Fruit fly (Drosophila melanogaster): Measurements from ENCODE around the gene CG9192.

The CG9192 gene

DNA sequence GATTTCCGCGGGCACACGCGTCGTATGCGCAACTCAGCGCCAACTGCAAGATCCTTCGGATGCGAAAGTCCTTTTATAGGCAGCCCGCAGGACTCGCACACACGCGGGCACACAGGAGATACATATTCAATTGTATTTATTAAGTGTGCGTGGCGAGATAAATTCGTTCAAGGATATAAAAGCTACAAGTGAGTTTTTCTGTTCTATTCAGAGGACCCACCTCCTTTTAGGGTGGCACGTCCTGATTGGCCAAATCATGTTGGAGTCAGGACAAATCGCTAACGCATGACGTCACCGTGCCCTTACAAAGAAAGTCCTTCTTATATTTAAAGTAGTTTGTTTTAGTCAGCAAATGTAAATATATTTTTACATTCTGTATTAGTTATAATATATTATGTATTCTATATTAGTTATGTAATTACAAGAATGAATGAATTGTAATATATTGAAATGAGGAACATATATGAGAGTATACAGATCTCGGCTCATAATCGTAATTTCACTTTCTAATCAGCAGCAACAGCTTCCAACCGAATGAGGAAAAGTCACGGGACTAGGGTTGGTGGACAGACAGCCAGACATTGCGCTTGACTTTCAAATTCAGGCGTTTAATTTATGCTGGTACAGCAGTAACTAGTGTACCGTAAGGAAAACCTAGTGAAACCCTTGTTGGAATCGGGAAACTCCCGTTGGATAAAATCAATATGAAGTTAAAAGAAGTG is 44.8 kb downstream of the CG9192 start, which contains the start of gene Trhn (continued):
- TF ChIP-seq ERR (GFP tag; optimal IDR thresholded peaks at IDR 0.05) (no peak), zfh1 (GFP tag; IDR thresholded peaks at IDR 0.05) (no peak), CG1603 (tag; optimal IDR thresholded peaks at IDR 0.05) (no peak), bcd (GFP tag; optimal IDR thresholded peaks at IDR 0.05) (no peak), CoRest (tag; optimal IDR thresholded peaks at IDR 0.05) (peak; percentile 10), jing (GFP tag; optimal IDR thresholded peaks at IDR 0.05) (no peak), CG10959 (GFP tag; IDR thresholded peaks at IDR 0.05) (no peak), CG4424 (GFP tag; optimal IDR thresholded peaks at IDR 0.05) (no peak), Blimp-1 (GFP tag; optimal IDR thresholded peaks at IDR 0.05) (peak; percentile 11), grn (GFP tag; optimal IDR thresholded peaks at IDR 0.05) (no peak), sens (GFP tag) (peak; percentile 58), CG12155 (GFP tag; optimal IDR thresholded peaks at IDR 0.05) (no peak), emc (GFP tag; optimal IDR thresholded peaks at IDR 0.05) (no peak), cato (GFP tag; optimal IDR thresholded peaks at IDR 0.05; ENCODE audit: borderline replicate concordance) (no peak), Ravus (GFP tag; IDR thresholded peaks at IDR 0.05) (no peak), Fer1 (GFP tag; optimal IDR thresholded peaks at IDR 0.05) (peak; percentile 38), ap (GFP tag; IDR thresholded peaks at IDR 0.05) (no peak), hth (optimal IDR thresholded peaks at IDR 0.05) (no peak), Awh (GFP tag; IDR thresholded peaks at IDR 0.05) (no peak), CG16813 (GFP tag; IDR thresholded peaks at IDR 0.05; ENCODE audit: partially characterized antibody) (no peak), CG32767 (GFP tag; IDR thresholded peaks at IDR 0.05) (no peak), kni (GFP tag; optimal IDR thresholded peaks at IDR 0.05) (no peak), sd (tag; optimal IDR thresholded peaks at IDR 0.05) (no peak), Oaz (GFP tag; IDR thresholded peaks at IDR 0.05) (no peak), CG13894 (tag; optimal IDR thresholded peaks at IDR 0.05) (peak; percentile 52), dysf (GFP tag; IDR thresholded peaks at IDR 0.05) (peak; percentile 11; the same call in 1 of the 3 replicates), bigmax (GFP tag; optimal IDR thresholded peaks at IDR 0.05) (no peak), Eip74EF (GFP tag; optimal IDR thresholded peaks at IDR 0.05) (no peak), CG3726 (GFP tag; IDR thresholded peaks at IDR 0.05) (no peak), CG8281 (tag; optimal IDR thresholded peaks at IDR 0.05) (no peak), CG2116 (GFP tag; optimal IDR thresholded peaks at IDR 0.05) (no peak), CG14014 (GFP tag; IDR thresholded peaks at IDR 0.05) (0 out of 2 replicates have a peak, but pooled peaks have one; percentile 16), grau (tag; optimal IDR thresholded peaks at IDR 0.05) (peak; percentile 25), toy (GFP tag; IDR thresholded peaks at IDR 0.05) (no peak), Ets65A (GFP tag) (no peak), CG13287 (GFP tag; IDR thresholded peaks at IDR 0.05; ENCODE audit: partially characterized antibody) (no peak), CG13424 (tag; optimal IDR thresholded peaks at IDR 0.05) (peak; percentile 36), her (GFP tag; optimal IDR thresholded peaks at IDR 0.05) (no peak), HLH54F (GFP tag; optimal IDR thresholded peaks at IDR 0.05) (no peak), psq (GFP tag; optimal IDR thresholded peaks at IDR 0.05) (no peak), unc-4 (GFP tag; IDR thresholded peaks at IDR 0.05; ENCODE audit: partially characterized antibody) (no peak), GATAe (GFP tag; conservative IDR thresholded peaks at IDR 0.05) (no peak), BEAF-32 (GFP tag; optimal IDR thresholded peaks at IDR 0.05) (no peak), CG34224 (GFP tag; IDR thresholded peaks at IDR 0.05; ENCODE audit: partially characterized antibody) (no peak), Nf-YC (tag; optimal IDR thresholded peaks at IDR 0.05) (peak; percentile 83), CG2129 (GFP tag; IDR thresholded peaks at IDR 0.05; ENCODE audit: partially characterized antibody) (no peak), Fer3 (tag; optimal IDR thresholded peaks at IDR 0.05) (peak; percentile 21), inv (GFP tag; IDR thresholded peaks at IDR 0.05; ENCODE audit: partially characterized antibody) (no peak), CG18599 (GFP tag; optimal IDR thresholded peaks at IDR 0.05) (peak; percentile 62), gcm2 (GFP tag; optimal IDR thresholded peaks at IDR 0.05) (no peak)

Measured in whole organism, embryonic.